Worm (Caenorhabditis elegans) whole organism, late embryonic: ENCODE results near the gene slcf-2.

Source experiments
- C08G9.2 ChIP-seq: sonication (generic microtip); optimal IDR thresholded peaks from 2 replicates; lab custom pipeline; 2016; ENCODE audit warnings: mild to moderate bottlenecking, missing genetic modification characterization, moderate library complexity, missing compliant biosample characterization
- K02D7.2 ChIP-seq: sonication (generic microtip); optimal IDR thresholded peaks from 2 replicates; lab custom pipeline; 2017; ENCODE audit warnings: mild to moderate bottlenecking, missing genetic modification characterization, missing compliant biosample characterization
- T23F11.4 ChIP-seq: fragments of 200-800 bp; sonication (Bioruptor generic); optimal IDR thresholded peaks from 2 replicates; lab custom pipeline; 2018; ENCODE audit warnings: mild to moderate bottlenecking, missing genetic modification characterization, missing compliant biosample characterization
- ahr-1 ChIP-seq: sonication (generic microtip); optimal IDR thresholded peaks from 2 replicates; lab custom pipeline; 2016; ENCODE audit warnings: missing genetic modification characterization, missing compliant biosample characterization
- ama-1 ChIP-seq: fragments of 150-350 bp; optimal IDR thresholded peaks from 2 replicates; lab custom pipeline; 2014
- ceh-14 ChIP-seq: sonication (generic microtip); optimal IDR thresholded peaks from 2 replicates; lab custom pipeline; 2016; ENCODE audit warnings: missing genotype, missing genetic modification characterization, missing compliant biosample characterization
- ceh-18 ChIP-seq: sonication (generic microtip); optimal IDR thresholded peaks from 2 replicates; lab custom pipeline; 2016; ENCODE audit warnings: missing genetic modification characterization, missing compliant biosample characterization
- ceh-19 ChIP-seq: fragments of 200-800 bp; sonication (Bioruptor generic); optimal IDR thresholded peaks from 2 replicates; lab custom pipeline; 2018; ENCODE audit warnings: mild to moderate bottlenecking, missing genetic modification characterization, missing compliant biosample characterization
- ceh-22 ChIP-seq: sonication (generic microtip); optimal IDR thresholded peaks from 2 replicates; lab custom pipeline; 2017; ENCODE audit warnings: missing biosample characterization, missing genetic modification characterization
- ceh-24 ChIP-seq: sonication (generic microtip); optimal IDR thresholded peaks from 2 replicates; lab custom pipeline; 2016; ENCODE audit warnings: mild to moderate bottlenecking, missing genetic modification characterization, missing compliant biosample characterization
- ceh-45 ChIP-seq: fragments of 200-800 bp; sonication (Bioruptor generic); IDR thresholded peaks from 2 replicates; pipeline ENCODE4 v1.3.6; 2022; ENCODE audit warnings: missing genetic modification reagents, missing genetic modification characterization, missing compliant biosample characterization
- ceh-6 ChIP-seq: fragments of 200-800 bp; sonication (Bioruptor generic); optimal IDR thresholded peaks from 2 replicates; lab custom pipeline; 2018; ENCODE audit warnings: mild to moderate bottlenecking, missing genetic modification characterization, missing compliant biosample characterization
- che-1 ChIP-seq: sonication (generic microtip); optimal IDR thresholded peaks from 2 replicates; lab custom pipeline; 2016; ENCODE audit warnings: mild to moderate bottlenecking, missing genetic modification characterization, missing compliant biosample characterization
- dmd-4 ChIP-seq: sonication (generic microtip); optimal IDR thresholded peaks from 2 replicates; lab custom pipeline; 2016; ENCODE audit warnings: borderline replicate concordance, missing genetic modification characterization, missing compliant biosample characterization
- elt-2 ChIP-seq: sonication (generic microtip); optimal IDR thresholded peaks from 2 replicates; lab custom pipeline; 2016; ENCODE audit warnings: missing genetic modification reagents, missing genetic modification characterization, missing compliant biosample characterization
- elt-4 ChIP-seq: sonication (generic microtip); optimal IDR thresholded peaks from 2 replicates; lab custom pipeline; 2016; ENCODE audit warnings: missing genetic modification characterization, missing compliant biosample characterization
- eyg-1 ChIP-seq: sonication (generic microtip); optimal IDR thresholded peaks from 2 replicates; lab custom pipeline; 2016; ENCODE audit warnings: missing genotype, missing genetic modification characterization, missing compliant biosample characterization
- fax-1 ChIP-seq: sonication (generic microtip); optimal IDR thresholded peaks from 2 replicates; lab custom pipeline; 2016; ENCODE audit warnings: missing genotype, missing genetic modification characterization, missing compliant biosample characterization
- gmeb-2 ChIP-seq: sonication (generic microtip); optimal IDR thresholded peaks from 2 replicates; lab custom pipeline; 2016; ENCODE audit warnings: missing genetic modification characterization, inconsistent platforms, missing compliant biosample characterization
- hlh-13 ChIP-seq: fragments of 200-800 bp; sonication (Bioruptor generic); optimal IDR thresholded peaks from 2 replicates; lab custom pipeline; 2018; ENCODE audit warnings: mild to moderate bottlenecking, missing genetic modification characterization, missing compliant biosample characterization
- hlh-8 ChIP-seq: sonication (generic microtip); optimal IDR thresholded peaks from 2 replicates; lab custom pipeline; 2016; ENCODE audit warnings: missing genotype, missing genetic modification characterization, missing compliant biosample characterization
- mec-3 ChIP-seq: sonication (generic microtip); optimal IDR thresholded peaks from 2 replicates; lab custom pipeline; 2016; ENCODE audit warnings: borderline replicate concordance, missing genetic modification characterization, missing compliant biosample characterization
- nfya-1 ChIP-seq: sonication (generic microtip); optimal IDR thresholded peaks from 2 replicates; lab custom pipeline; 2017; ENCODE audit warnings: missing genetic modification characterization, mild to moderate bottlenecking, missing compliant biosample characterization, antibody characterized with exemption, moderate library complexity
- nhr-11 ChIP-seq: fragments of 150-350 bp; optimal IDR thresholded peaks from 2 replicates; lab custom pipeline; 2014; ENCODE audit warnings: missing biosample characterization, missing genetic modification characterization
- odd-2 ChIP-seq: sonication (generic microtip); optimal IDR thresholded peaks from 2 replicates; lab custom pipeline; 2017; ENCODE audit warnings: antibody characterized with exemption, mild to moderate bottlenecking, missing genetic modification characterization, missing compliant biosample characterization
- pag-3 ChIP-seq: sonication (generic microtip); optimal IDR thresholded peaks from 2 replicates; lab custom pipeline; 2016; ENCODE audit warnings: missing compliant biosample characterization, missing genetic modification characterization, borderline replicate concordance
- pat-9 ChIP-seq: fragments of 200-800 bp; sonication (Bioruptor generic); optimal IDR thresholded peaks from 2 replicates; lab custom pipeline; 2018; ENCODE audit warnings: mild to moderate bottlenecking, missing genetic modification characterization, moderate library complexity, missing compliant biosample characterization
- pha-2 ChIP-seq: sonication (generic microtip); optimal IDR thresholded peaks from 2 replicates; lab custom pipeline; 2017; ENCODE audit warnings: mild to moderate bottlenecking, missing genetic modification characterization, missing compliant biosample characterization
- pha-4 ChIP-seq: fragments of 150-350 bp; optimal IDR thresholded peaks from 2 replicates; lab custom pipeline; 2018; ENCODE audit warnings: missing biosample characterization, missing genetic modification reagents, missing genetic modification characterization
- pqm-1 ChIP-seq: sonication (generic microtip); optimal IDR thresholded peaks from 2 replicates; lab custom pipeline; 2016; ENCODE audit warnings: missing genetic modification characterization, missing compliant biosample characterization
- pros-1 ChIP-seq: fragments of 150-350 bp; optimal IDR thresholded peaks from 2 replicates; lab custom pipeline; 2014; ENCODE audit warnings: missing biosample characterization, missing genetic modification reagents, missing genetic modification characterization
- rnt-1 ChIP-seq: sonication (generic microtip); optimal IDR thresholded peaks from 2 replicates; lab custom pipeline; 2016; ENCODE audit warnings: missing genetic modification characterization, missing compliant biosample characterization
- sox-4 ChIP-seq: sonication (generic microtip); optimal IDR thresholded peaks from 2 replicates; lab custom pipeline; 2017; ENCODE audit warnings: mild to moderate bottlenecking, missing genetic modification characterization, inconsistent platforms, missing compliant biosample characterization
- syd-9 ChIP-seq: sonication (generic microtip); optimal IDR thresholded peaks from 2 replicates; lab custom pipeline; 2016; ENCODE audit warnings: mild to moderate bottlenecking, missing genetic modification characterization, moderate library complexity, missing compliant biosample characterization
- tbx-7 ChIP-seq: sonication (generic microtip); optimal IDR thresholded peaks from 2 replicates; lab custom pipeline; 2016; ENCODE audit warnings: missing genotype, missing genetic modification characterization, missing compliant biosample characterization
- ttx-3 ChIP-seq: sonication (generic microtip); optimal IDR thresholded peaks from 2 replicates; lab custom pipeline; 2016; ENCODE audit warnings: missing genetic modification reagents, missing genetic modification characterization, missing compliant biosample characterization
- unc-42 ChIP-seq: sonication (generic microtip); optimal IDR thresholded peaks from 2 replicates; lab custom pipeline; 2016; ENCODE audit warnings: missing genotype, missing genetic modification characterization, missing compliant biosample characterization
- unc-55 ChIP-seq: sonication (generic microtip); optimal IDR thresholded peaks from 2 replicates; lab custom pipeline; 2017; ENCODE audit warnings: missing biosample characterization, missing genetic modification reagents, missing genetic modification characterization

The slcf-2 gene

DNA sequence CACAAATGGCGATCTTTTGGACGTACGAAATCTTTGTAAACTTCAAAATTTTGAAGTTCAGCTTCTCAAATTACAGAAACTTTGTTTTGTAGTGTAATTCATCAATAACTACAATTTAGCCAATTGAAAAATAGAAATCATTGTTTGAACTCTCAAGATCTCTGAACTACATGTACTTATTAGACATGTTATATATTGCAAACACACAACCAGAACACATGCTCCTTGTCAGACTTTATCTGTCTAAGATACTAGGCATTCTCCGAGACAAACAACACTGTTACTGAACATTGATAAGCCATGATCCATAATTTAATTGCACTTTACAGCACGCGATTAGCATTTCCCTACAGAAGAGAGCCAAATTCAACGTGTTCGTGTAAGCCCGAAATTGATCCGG is 30.9 kb downstream of the slcf-2 start, which contains the start of gene ZK813.6:
Gene ZK813.6, plus strand, starts transcription at position 301 of the 400 bp plus-strand sequence.
- TF ChIP-seq ceh-22 (tag; lab: Kevin White, UChicago) = no peak
- no peak for TF ChIP-seq sox-4 (tag; lab: Kevin White, UChicago)
- TF ChIP-seq odd-2 = no peak
- TF ChIP-seq ceh-18 = no peak
- TF ChIP-seq dmd-4 (tag; lab: Kevin White, UChicago) = no peak
- no peak for TF ChIP-seq mec-3
- no peak for TF ChIP-seq ceh-45 (GFP tag; lab: Robert Waterston, UW)

ce11 chrX:3429122-3429521 is 35.5 kb downstream of the slcf-2 start:
- peak; percentile 79 for TF ChIP-seq unc-42 (tag; lab: Kevin White, UChicago)
- TF ChIP-seq elt-2 (tag; lab: Kevin White, UChicago) = no peak
- TF ChIP-seq nfya-1 (tag; lab: Kevin White, UChicago) = no peak

DNA sequence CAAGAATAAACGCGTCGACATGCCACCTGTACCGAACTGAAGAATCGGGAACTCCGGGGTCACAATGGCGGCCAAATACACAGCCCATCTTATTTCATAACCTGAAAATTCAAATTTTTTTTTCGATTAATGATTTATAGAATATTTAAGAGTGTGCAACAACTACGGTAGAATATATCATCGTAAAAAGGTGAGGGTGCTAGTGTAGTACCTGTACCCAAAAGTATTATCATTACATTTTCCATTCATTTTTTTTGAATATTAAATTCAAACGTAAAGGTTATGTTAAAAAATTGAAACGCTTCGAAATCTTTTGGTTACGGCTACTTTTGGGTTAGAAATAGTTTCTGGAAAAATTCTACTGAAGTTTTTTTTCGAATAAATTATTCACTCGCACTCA is 36.4 kb downstream of the slcf-2 start, which contains the start of gene ZK813.4:
Gene ZK813.4, minus strand, starts transcription at position 101 of the 400 bp plus-strand sequence.
- TF ChIP-seq pha-2 (tag; lab: Kevin White, UChicago) = no peak
- no peak for TF ChIP-seq ceh-22 (tag; lab: Kevin White, UChicago)
- no peak for TF ChIP-seq nhr-11
- no peak for TF ChIP-seq K02D7.2
- TF ChIP-seq eyg-1 (tag; lab: Kevin White, UChicago) = no peak
- no peak for TF ChIP-seq unc-42 (tag; lab: Kevin White, UChicago)
- no peak for TF ChIP-seq fax-1
- no peak for TF ChIP-seq pros-1
- TF ChIP-seq ceh-14 (tag; lab: Kevin White, UChicago) = no peak
- no peak for TF ChIP-seq mec-3

- no peak for TF ChIP-seq pros-1
- no peak for TF ChIP-seq elt-4 (tag; lab: Kevin White, UChicago)
- no peak for TF ChIP-seq ceh-18
- no peak for TF ChIP-seq ahr-1 (tag; lab: Kevin White, UChicago)
- no peak for TF ChIP-seq ceh-6 (GFP tag; lab: Kevin White, UChicago)
- TF ChIP-seq tbx-7 (tag; lab: Kevin White, UChicago) = no peak
- TF ChIP-seq pqm-1 = no peak
- TF ChIP-seq syd-9 (tag; lab: Kevin White, UChicago) = no peak
- TF ChIP-seq gmeb-2 (tag; lab: Kevin White, UChicago) = no peak
- TF ChIP-seq hlh-8 (tag; lab: Kevin White, UChicago) = no peak
- no peak for TF ChIP-seq ama-1 (lab: Kevin White, UChicago)
- no peak for TF ChIP-seq ttx-3 (tag; lab: Kevin White, UChicago)
- no peak for TF ChIP-seq unc-55 (GFP tag; lab: Kevin White, UChicago)
- TF ChIP-seq ceh-45 (GFP tag; lab: Robert Waterston, UW) = no peak
Observed at ce11 chrX:3439823-3440222, 46.2 kb downstream of the slcf-2 start.

- TF ChIP-seq ceh-24 (tag; lab: Kevin White, UChicago) (no peak), rnt-1 (tag; lab: Kevin White, UChicago) (peak; percentile 6), unc-55 (GFP tag; lab: Kevin White, UChicago) (peak; percentile 55)
Observed at ce11 chrX:3440308-3440707, 46.6 kb downstream of the slcf-2 start.

DNA sequence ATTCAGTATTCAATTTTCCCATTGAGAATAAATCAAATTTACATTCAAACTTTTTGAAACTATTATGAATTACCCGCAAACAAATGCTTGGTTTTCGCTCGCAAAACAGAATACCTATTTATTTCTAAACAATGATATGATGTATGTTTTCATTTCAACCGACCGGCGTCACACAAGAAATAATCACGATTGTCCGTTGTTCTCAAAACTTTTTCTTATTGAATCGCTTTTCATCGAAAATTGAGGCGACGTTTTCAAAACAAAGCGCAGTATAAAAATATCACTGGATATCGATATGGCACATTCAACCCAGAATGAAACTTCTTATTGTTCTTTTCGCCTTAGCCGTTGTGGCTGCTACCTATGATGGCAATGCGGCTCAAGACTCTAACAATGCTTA is 47.9 kb downstream of the slcf-2 start, which contains the start of gene ZK813.3:
Gene ZK813.3, plus strand, starts transcription at position 301 of the 400 bp plus-strand sequence.
- TF ChIP-seq hlh-13 (GFP tag; lab: Kevin White, UChicago) (no peak), T23F11.4 (GFP tag; lab: Kevin White, UChicago) (no peak), elt-2 (tag; lab: Kevin White, UChicago) (no peak), ceh-19 (GFP tag; lab: Kevin White, UChicago) (no peak), ahr-1 (tag; lab: Kevin White, UChicago) (no peak), rnt-1 (tag; lab: Kevin White, UChicago) (no peak), C08G9.2 (tag; lab: Kevin White, UChicago) (no peak), pag-3 (tag; lab: Kevin White, UChicago) (no peak), pha-4 (tag; lab: Kevin White, UChicago) (no peak), pat-9 (tag; lab: Kevin White, UChicago) (no peak), che-1 (tag; lab: Kevin White, UChicago) (no peak)
